Fruit fly (Drosophila melanogaster): Measurements from ENCODE around the gene elm.

The elm gene

DNA sequence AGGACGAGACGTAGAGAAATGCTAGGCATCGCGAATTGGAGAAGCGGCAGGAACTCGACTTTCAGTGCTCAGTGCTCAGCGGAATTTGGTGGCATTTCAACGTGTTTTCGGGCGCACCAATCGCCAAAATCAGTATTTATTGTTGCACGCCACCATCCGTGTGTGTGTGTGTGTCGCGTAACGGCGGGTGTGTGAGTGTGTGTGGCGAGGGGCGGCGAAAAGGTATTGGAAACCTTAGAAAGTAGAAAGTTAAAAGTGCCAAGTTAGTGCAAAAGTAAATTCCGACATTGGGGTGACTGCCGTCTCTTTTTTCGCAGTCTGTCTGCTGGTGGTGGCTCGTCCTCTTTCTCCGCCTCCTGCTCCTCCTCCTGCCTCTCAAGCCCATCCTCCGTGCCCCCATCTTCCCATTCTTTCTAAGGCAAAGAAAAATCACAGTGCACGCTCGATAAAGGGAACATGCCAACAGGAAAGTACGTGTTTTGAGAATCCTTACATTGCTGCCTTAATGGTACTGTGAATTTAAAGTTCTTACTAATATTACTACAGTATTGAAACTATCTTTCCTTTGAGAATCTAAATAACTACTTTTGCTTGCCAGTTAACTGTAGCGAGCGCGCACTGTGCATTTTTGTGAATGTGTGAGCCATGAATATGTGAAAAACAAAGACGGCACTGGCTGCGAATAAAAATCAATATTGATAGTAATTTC is 31.5 kb upstream of the elm start (continued):
- no peak for TF ChIP-seq crp (GFP tag; optimal IDR thresholded peaks at IDR 0.05)
- no peak for TF ChIP-seq CG3407 (GFP tag; optimal IDR thresholded peaks at IDR 0.05)
- TF ChIP-seq CG33213 (GFP tag; optimal IDR thresholded peaks at IDR 0.05): peak; percentile 24
- no peak for TF ChIP-seq CG8478 (optimal IDR thresholded peaks at IDR 0.05)
- TF ChIP-seq dpn (GFP tag; optimal IDR thresholded peaks at IDR 0.05): peak; percentile 25 to 55
- no peak for TF ChIP-seq CG4617 (GFP tag; optimal IDR thresholded peaks at IDR 0.05; ENCODE audit: borderline replicate concordance)
- TF ChIP-seq nom (GFP tag; optimal IDR thresholded peaks at IDR 0.05): no peak
- TF ChIP-seq CG4360 (GFP tag; IDR thresholded peaks at IDR 0.05): no peak
- TF ChIP-seq CG30403 (GFP tag; optimal IDR thresholded peaks at IDR 0.05): peak; percentile 48
- TF ChIP-seq lola (GFP tag; optimal IDR thresholded peaks at IDR 0.05): peak in 1 of 3 experiments; percentile 8
- TF ChIP-seq cad (GFP tag; optimal IDR thresholded peaks at IDR 0.05): no peak
- peak; percentile 40; the same call in 1 of the 2 replicates for TF ChIP-seq CG11247 (GFP tag; IDR thresholded peaks at IDR 0.05)
- no peak for TF ChIP-seq Six4 (GFP tag; optimal IDR thresholded peaks at IDR 0.05)
- TF ChIP-seq CG10209 (GFP tag; optimal IDR thresholded peaks at IDR 0.05): peak; percentile 42
- TF ChIP-seq Dek (tag; optimal IDR thresholded peaks at IDR 0.05): peak; percentile 40
- TF ChIP-seq kah (GFP tag; optimal IDR thresholded peaks at IDR 0.05): no peak
- TF ChIP-seq CG15696 (tag; optimal IDR thresholded peaks at IDR 0.05): peak; percentile 31
- TF ChIP-seq croc (GFP tag; conservative IDR thresholded peaks at IDR 0.05): peak; percentile 13; the same call in 1 of the 3 replicates
- no peak for TF ChIP-seq CG3847 (GFP tag; IDR thresholded peaks at IDR 0.05)
- no peak for TF ChIP-seq vfl (GFP tag; optimal IDR thresholded peaks at IDR 0.05)
- TF ChIP-seq CG7372 (GFP tag; IDR thresholded peaks at IDR 0.05): no peak
- no peak for TF ChIP-seq ham (GFP tag; IDR thresholded peaks at IDR 0.05)
- TF ChIP-seq CG10959 (GFP tag; IDR thresholded peaks at IDR 0.05): no peak
- TF ChIP-seq hth (optimal IDR thresholded peaks at IDR 0.05): no peak
- TF ChIP-seq sim (GFP tag; IDR thresholded peaks at IDR 0.05): no peak
- peak; percentile 64 for TF ChIP-seq CG31441 (GFP tag; IDR thresholded peaks at IDR 0.05)
- peak; percentile 18 for TF ChIP-seq Chrac-16 (GFP tag; optimal IDR thresholded peaks at IDR 0.05)
- no peak; the same call in 1 of the 2 replicates for TF ChIP-seq onecut (GFP tag; IDR thresholded peaks at IDR 0.05)
- no peak for TF ChIP-seq CG13123 (GFP tag; optimal IDR thresholded peaks at IDR 0.05)
- TF ChIP-seq MTF-1 (GFP tag; optimal IDR thresholded peaks at IDR 0.05; ENCODE audit: borderline replicate concordance): no peak
- peak; percentile 45 for TF ChIP-seq Antp (GFP tag; optimal IDR thresholded peaks at IDR 0.05)
- TF ChIP-seq psq (GFP tag; optimal IDR thresholded peaks at IDR 0.05): no peak
- TF ChIP-seq CrebB (tag; optimal IDR thresholded peaks at IDR 0.05): no peak
- TF ChIP-seq Doc2 (GFP tag; IDR thresholded peaks at IDR 0.05): no peak
- no peak for TF ChIP-seq CG4854 (GFP tag; optimal IDR thresholded peaks at IDR 0.05)
- TF ChIP-seq klu (GFP tag; IDR thresholded peaks at IDR 0.05): no peak
- peak; percentile 42 for TF ChIP-seq caup (GFP tag; optimal IDR thresholded peaks at IDR 0.05; ENCODE audit: severe bottlenecking)
- peak; percentile 45 for TF ChIP-seq CG9727 (GFP tag; optimal IDR thresholded peaks at IDR 0.05)
- no peak for TF ChIP-seq Dip2 (GFP tag; IDR thresholded peaks at IDR 0.05)
- no peak for TF ChIP-seq CG17568 (GFP tag; optimal IDR thresholded peaks at IDR 0.05)
- TF ChIP-seq MESR4 (GFP tag; optimal IDR thresholded peaks at IDR 0.05): no peak
- TF ChIP-seq cwo (GFP tag; optimal IDR thresholded peaks at IDR 0.05): peak; percentile 61
- peak; percentile 26 for TF ChIP-seq CG9437 (GFP tag; optimal IDR thresholded peaks at IDR 0.05)
- TF ChIP-seq pum (GFP tag; optimal IDR thresholded peaks at IDR 0.05): peak; percentile 29
- no peak for TF ChIP-seq hbn (GFP tag; IDR thresholded peaks at IDR 0.05; ENCODE audit: partially characterized antibody)
- no peak for TF ChIP-seq NK7.1 (GFP tag; optimal IDR thresholded peaks at IDR 0.05)
- peak; percentile 42; the same call in 1 of the 2 replicates for TF ChIP-seq CG16779 (GFP tag; IDR thresholded peaks at IDR 0.05)
- peak; percentile 59 for TF ChIP-seq sisA (GFP tag; IDR thresholded peaks at IDR 0.05)
- TF ChIP-seq Lhr (GFP tag; optimal IDR thresholded peaks at IDR 0.05): no peak
- no peak for TF ChIP-seq btn (GFP tag; optimal IDR thresholded peaks at IDR 0.05)

Data from whole organism, embryonic.